Worm (Caenorhabditis elegans) whole organism, L2 larva: ENCODE results near the gene T27E4.5.

Source experiments
- C34F6.9 ChIP-seq: fragments of 150-350 bp; optimal IDR thresholded peaks from 2 replicates; lab custom pipeline; 2014; ENCODE audit warnings: missing biosample characterization, missing genetic modification characterization
- F13H6.1 ChIP-seq: sonication (generic microtip); optimal IDR thresholded peaks from 2 replicates; lab custom pipeline; 2016; ENCODE audit warnings: missing genetic modification characterization, missing compliant biosample characterization
- R02D3.7 ChIP-seq: fragments of 150-350 bp; optimal IDR thresholded peaks from 2 replicates; lab custom pipeline; 2014; ENCODE audit warnings: missing biosample characterization, missing genetic modification characterization
- ZK546.5 ChIP-seq: sonication (generic microtip); optimal IDR thresholded peaks from 2 replicates; lab custom pipeline; 2017; ENCODE audit warnings: missing biosample characterization, missing genetic modification characterization
- blmp-1 ChIP-seq: sonication (generic microtip); optimal IDR thresholded peaks from 2 replicates; lab custom pipeline; 2017; ENCODE audit warnings: missing genetic modification characterization, mild to moderate bottlenecking, missing compliant biosample characterization, antibody characterized with exemption, moderate library complexity; ENCODE audit not compliant: insufficient read depth
- ceh-16 ChIP-seq: fragments of 150-350 bp; optimal IDR thresholded peaks from 2 replicates; lab custom pipeline; 2014; ENCODE audit warnings: missing biosample characterization, missing genetic modification characterization
- ceh-82 ChIP-seq: fragments of 150-350 bp; optimal IDR thresholded peaks from 2 replicates; lab custom pipeline; 2014; ENCODE audit warnings: missing biosample characterization, missing genetic modification characterization
- dmd-4 ChIP-seq: sonication (generic microtip); optimal IDR thresholded peaks from 2 replicates; lab custom pipeline; 2017; ENCODE audit warnings: missing biosample characterization, missing genetic modification characterization
- egl-27 ChIP-seq: sonication (generic microtip); optimal IDR thresholded peaks from 3 replicates; lab custom pipeline; 2017; ENCODE audit warnings: missing biosample characterization, missing genetic modification reagents, missing genetic modification characterization
- elt-1 ChIP-seq: fragments of 150-350 bp; optimal IDR thresholded peaks from 2 replicates; lab custom pipeline; 2014; ENCODE audit warnings: missing biosample characterization, missing genetic modification characterization
- elt-3 ChIP-seq: sonication (generic microtip); optimal IDR thresholded peaks from 2 replicates; lab custom pipeline; 2017; ENCODE audit warnings: missing biosample characterization, missing genetic modification characterization
- fos-1 ChIP-seq: fragments of 150-350 bp; optimal IDR thresholded peaks from 2 replicates; lab custom pipeline; 2014; ENCODE audit warnings: missing biosample characterization, missing genetic modification characterization
- gmeb-1 ChIP-seq: fragments of 150-350 bp; optimal IDR thresholded peaks from 2 replicates; lab custom pipeline; 2014; ENCODE audit warnings: missing biosample characterization, missing genetic modification characterization
- lin-11 ChIP-seq: fragments of 150-350 bp; sonication (generic microtip); optimal IDR thresholded peaks from 2 replicates; lab custom pipeline; 2014; ENCODE audit warnings: missing biosample characterization, missing genetic modification characterization, inconsistent platforms, mixed read lengths
- lin-13 ChIP-seq: fragments of 150-350 bp; optimal IDR thresholded peaks from 2 replicates; lab custom pipeline; 2014; ENCODE audit warnings: missing biosample characterization, missing genetic modification reagents, missing genetic modification characterization
- mab-5 ChIP-seq: fragments of 150-350 bp; optimal IDR thresholded peaks from 2 replicates; lab custom pipeline; 2014; ENCODE audit warnings: missing biosample characterization, missing genetic modification characterization
- mbf-1 ChIP-seq: sonication (generic microtip); optimal IDR thresholded peaks from 2 replicates; lab custom pipeline; 2017; ENCODE audit warnings: missing biosample characterization, missing genetic modification characterization
- mdl-1 ChIP-seq, 2 experiments: fragments of 150-350 bp in 1 of 2; sonication (generic microtip) in 1 of 2; optimal IDR thresholded peaks; 2 replicates each; lab custom pipeline; 2017; ENCODE audit warnings: missing biosample characterization in 2 of 2, missing genetic modification characterization in 2 of 2
- nhr-10 ChIP-seq: sonication (generic microtip); optimal IDR thresholded peaks from 2 replicates; lab custom pipeline; 2017; ENCODE audit warnings: missing biosample characterization, missing genetic modification characterization
- nhr-11 ChIP-seq: fragments of 150-350 bp; optimal IDR thresholded peaks from 2 replicates; lab custom pipeline; 2014; ENCODE audit warnings: missing biosample characterization, missing genetic modification characterization
- nhr-129 ChIP-seq: fragments of 150-350 bp; optimal IDR thresholded peaks from 2 replicates; lab custom pipeline; 2014; ENCODE audit warnings: missing biosample characterization, missing genetic modification characterization
- nhr-77 ChIP-seq: fragments of 150-350 bp; optimal IDR thresholded peaks from 2 replicates; lab custom pipeline; 2014; ENCODE audit warnings: missing biosample characterization, missing genetic modification characterization
- peb-1 ChIP-seq: fragments of 150-350 bp; optimal IDR thresholded peaks from 2 replicates; lab custom pipeline; 2014; ENCODE audit warnings: missing biosample characterization, missing genetic modification characterization
- sem-4 ChIP-seq: fragments of 150-350 bp; optimal IDR thresholded peaks from 2 replicates; lab custom pipeline; 2014; ENCODE audit warnings: missing biosample characterization, missing genetic modification reagents, missing genetic modification characterization
- skn-1 ChIP-seq: sonication (generic microtip); optimal IDR thresholded peaks from 2 replicates; lab custom pipeline; 2017; ENCODE audit warnings: missing biosample characterization, missing genetic modification characterization
- sma-3 ChIP-seq: sonication (generic microtip); optimal IDR thresholded peaks from 2 replicates; lab custom pipeline; 2016; ENCODE audit warnings: missing genetic modification reagents, missing genetic modification characterization, missing compliant biosample characterization
- sma-9 ChIP-seq, 2 experiments: fragments of 150-350 bp in 1 of 2; sonication (generic microtip) in 1 of 2; optimal IDR thresholded peaks; 2 replicates each; lab custom pipeline; 2014 to 2016; ENCODE audit warnings: missing genetic modification characterization in 2 of 2, mild to moderate bottlenecking in 1 of 2, missing biosample characterization in 1 of 2, missing compliant biosample characterization in 1 of 2, missing genetic modification reagents in 1 of 2, moderate library complexity in 1 of 2
- snpc-4 ChIP-seq: fragments of 150-350 bp; optimal IDR thresholded peaks from 2 replicates; lab custom pipeline; 2014; ENCODE audit warnings: missing biosample characterization, missing genetic modification characterization
- unc-55 ChIP-seq: fragments of 150-350 bp; sonication (generic microtip); optimal IDR thresholded peaks from 3 replicates; lab custom pipeline; 2014; ENCODE audit warnings: missing biosample characterization, missing genetic modification reagents, missing genetic modification characterization
- unc-62 ChIP-seq: fragments of 150-350 bp; optimal IDR thresholded peaks from 2 replicates; lab custom pipeline; 2014; ENCODE audit warnings: missing biosample characterization, missing genetic modification reagents, missing genetic modification characterization
- ztf-1 ChIP-seq: fragments of 200-800 bp; sonication (Bioruptor generic); conservative IDR thresholded peaks from 2 replicates; pipeline ENCODE4 v1.3.6; 2022; ENCODE audit warnings: missing genetic modification characterization, missing compliant biosample characterization
- ztf-11 ChIP-seq: sonication (generic microtip); optimal IDR thresholded peaks from 2 replicates; lab custom pipeline; 2017; ENCODE audit warnings: missing biosample characterization, missing genetic modification characterization
- ztf-4 ChIP-seq: fragments of 150-350 bp; optimal IDR thresholded peaks from 2 replicates; lab custom pipeline; 2014; ENCODE audit warnings: missing biosample characterization, missing genetic modification characterization

T27E4.5 gene

DNA sequence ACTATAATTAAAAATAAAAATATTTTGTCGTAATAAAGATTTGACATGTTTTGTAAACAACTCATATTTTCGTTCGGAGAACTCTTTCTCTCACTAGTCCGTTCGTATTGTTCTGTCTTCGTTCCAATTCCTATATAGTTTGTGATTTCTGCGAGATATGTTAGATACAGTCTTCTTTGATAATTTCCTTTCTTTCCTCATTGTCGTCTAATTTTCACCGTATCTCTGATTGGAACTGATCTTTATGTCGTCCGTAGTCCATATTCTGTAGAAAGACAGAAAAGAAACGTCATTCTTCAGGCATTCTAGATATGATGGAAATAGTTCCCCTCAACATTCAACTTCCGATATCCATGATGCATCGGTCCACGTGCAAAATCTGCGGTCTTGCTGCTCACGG lies 24.7 kb downstream of the T27E4.5 start, which contains the start of gene nhr-30:
nhr-30 (plus strand) TSS at position 301 of the 400 bp plus-strand sequence.
- TF ChIP-seq unc-62 (GFP tag; lab: Kevin White, UChicago) (no peak), ztf-4 (tag; lab: Kevin White, UChicago) (no peak), peb-1 (no peak), gmeb-1 (tag; lab: Kevin White, UChicago) (no peak), ceh-16 (no peak), mab-5 (tag; lab: Kevin White, UChicago) (no peak), ZK546.5 (tag; lab: Kevin White, UChicago) (no peak), ztf-11 (tag; lab: Kevin White, UChicago) (no peak), ztf-1 (no peak), nhr-129 (no peak), lin-11 (tag; lab: Kevin White, UChicago) (no peak), blmp-1 (tag; lab: Kevin White, UChicago) (no peak)

ce11 chrV:9041030-9041429 lies 28.6 kb downstream of the T27E4.5 start, which contains the start of gene cyp-33B1:
Gene cyp-33B1, plus strand, starts transcription at chrV:9041330.
- TF ChIP-seq sma-9 (GFP tag; optimal IDR thresholded peaks at IDR 0.05; lab: Kevin White, UChicago) (no peak), sma-9 (tag; optimal IDR thresholded peaks at IDR 0.05; lab: Kevin White, UChicago) (no peak), unc-55 (no peak), nhr-129 (no peak), mab-5 (tag; lab: Kevin White, UChicago) (no peak), sma-3 (no peak), fos-1 (tag; lab: Kevin White, UChicago) (no peak), ztf-4 (tag; lab: Kevin White, UChicago) (no peak), skn-1 (no peak), ceh-16 (no peak)

DNA sequence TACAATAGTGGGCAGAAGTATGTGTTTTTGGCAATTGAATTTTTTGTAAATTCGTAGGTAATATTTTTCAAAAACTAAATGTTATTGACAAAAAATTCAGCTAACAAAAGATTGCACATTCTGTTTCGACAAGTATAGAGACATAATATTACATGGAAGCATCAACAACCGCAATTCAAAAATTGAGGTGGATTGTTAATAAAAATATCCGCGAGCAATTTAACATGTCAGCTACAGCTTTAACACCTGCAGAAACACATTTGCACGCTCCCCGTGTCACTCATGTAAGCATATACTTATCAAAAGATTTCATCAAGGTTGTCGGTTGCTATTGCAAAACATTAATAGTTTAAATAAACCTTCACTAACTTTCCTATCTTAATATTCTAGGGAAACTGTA lies 33.9 kb downstream of the T27E4.5 start, which contains the start of gene srsx-34:
srsx-34 (plus strand) TSS at position 301 of the 400 bp plus-strand sequence.
- TF ChIP-seq F13H6.1 (tag; lab: Kevin White, UChicago) (no peak), ceh-82 (tag; lab: Kevin White, UChicago) (no peak), lin-13 (GFP tag; lab: Kevin White, UChicago) (no peak), dmd-4 (tag; lab: Kevin White, UChicago) (no peak), mab-5 (tag; lab: Kevin White, UChicago) (no peak), R02D3.7 (tag; lab: Kevin White, UChicago) (no peak), nhr-11 (tag; lab: Kevin White, UChicago) (no peak), mbf-1 (tag; lab: Kevin White, UChicago) (no peak), nhr-77 (no peak), blmp-1 (tag; lab: Kevin White, UChicago) (no peak), gmeb-1 (tag; lab: Kevin White, UChicago) (no peak), egl-27 (tag; lab: Kevin White, UChicago) (no peak), C34F6.9 (tag; lab: Kevin White, UChicago) (no peak), sem-4 (tag; lab: Kevin White, UChicago) (no peak), sma-9 (GFP tag; optimal IDR thresholded peaks at IDR 0.05; lab: Kevin White, UChicago) (no peak), sma-9 (tag; optimal IDR thresholded peaks at IDR 0.05; lab: Kevin White, UChicago) (no peak)

ce11 chrV:9033267-9033666 lies 36.3 kb downstream of the T27E4.5 start, which contains the start of gene C25E10.4:
Gene C25E10.4, plus strand, starts transcription at chrV:9033567.
- TF ChIP-seq elt-1 (tag; lab: Kevin White, UChicago) = no peak
- no peak for TF ChIP-seq mdl-1 (tag; optimal IDR thresholded peaks at IDR 0.05; lab: Kevin White, UChicago)
- TF ChIP-seq nhr-77 = no peak
- no peak for TF ChIP-seq lin-11 (tag; lab: Kevin White, UChicago)
- TF ChIP-seq R02D3.7 (tag; lab: Kevin White, UChicago) = no peak
- TF ChIP-seq ZK546.5 (tag; lab: Kevin White, UChicago) = no peak

ce11 chrV:9030248-9030647 lies 39.3 kb downstream of the T27E4.5 start, which contains the start of gene C25E10.5:
Gene C25E10.5, plus strand, starts transcription at chrV:9030548.
- TF ChIP-seq nhr-77 = no peak
- TF ChIP-seq ZK546.5 (tag; lab: Kevin White, UChicago) = no peak
- TF ChIP-seq elt-3 (tag; lab: Kevin White, UChicago) = no peak
- TF ChIP-seq snpc-4 (tag; lab: Kevin White, UChicago) = no peak
- no peak for TF ChIP-seq sma-3
- no peak for TF ChIP-seq nhr-10 (tag; lab: Kevin White, UChicago)
- no peak for TF ChIP-seq C34F6.9 (tag; lab: Kevin White, UChicago)
- no peak for TF ChIP-seq gmeb-1 (tag; lab: Kevin White, UChicago)
- TF ChIP-seq, all 48 proteins: peak for 0
